Fruit fly (Drosophila melanogaster): ENCODE results near the gene CG13386.
A peak's percentile ranks its signal among the peaks of the same experiment; 100 is the strongest.

The CG13386 gene

DNA sequence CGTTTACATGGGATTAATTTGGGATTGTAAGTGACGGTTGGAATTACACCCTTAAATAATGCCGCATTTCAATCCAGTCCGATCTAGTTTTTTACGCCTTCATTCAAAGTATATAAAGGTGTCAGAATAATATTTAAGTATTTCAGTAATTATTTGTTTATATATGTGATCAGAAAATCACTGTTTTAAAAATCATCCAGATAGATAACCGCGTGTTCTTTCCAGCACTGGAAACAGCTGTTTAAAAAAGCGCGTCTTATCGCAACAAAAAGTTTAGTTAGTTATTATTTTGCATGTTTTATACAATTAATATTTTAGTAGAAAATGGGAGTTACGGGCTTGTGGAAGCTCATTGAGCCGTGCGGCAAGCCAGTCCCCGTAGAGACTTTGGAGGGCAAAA lies 39.2 kb downstream of the CG13386 start, which contains the start of gene mus201:
mus201 (plus strand) TSS at position 118 of the 400 bp plus-strand sequence.
- TF ChIP-seq kay (GFP tag; ENCODE audit: borderline replicate concordance) (peak; percentile 94), pad (GFP tag; optimal IDR thresholded peaks at IDR 0.05) (peak; percentile 10), Mnt (GFP tag; optimal IDR thresholded peaks at IDR 0.05) (no peak), ovo (GFP tag; optimal IDR thresholded peaks at IDR 0.05) (no peak), CG5204 (GFP tag; optimal IDR thresholded peaks at IDR 0.05) (no peak), tj (GFP tag; optimal IDR thresholded peaks at IDR 0.05) (no peak), CG1620 (GFP tag; optimal IDR thresholded peaks at IDR 0.05) (peak; percentile 42), cic (GFP tag; optimal IDR thresholded peaks at IDR 0.05) (no peak), CG12768 (GFP tag; optimal IDR thresholded peaks at IDR 0.05) (no peak), toe (GFP tag; optimal IDR thresholded peaks at IDR 0.05) (no peak), CG7045 (GFP tag; optimal IDR thresholded peaks at IDR 0.05) (no peak), CG11617 (GFP tag; optimal IDR thresholded peaks at IDR 0.05) (no peak), Crg-1 (GFP tag; optimal IDR thresholded peaks at IDR 0.05) (no peak), Clk (GFP tag; optimal IDR thresholded peaks at IDR 0.05) (no peak), bab1 (GFP tag; optimal IDR thresholded peaks at IDR 0.05) (peak; percentile 31), CG14711 (tag; optimal IDR thresholded peaks at IDR 0.05) (peak; percentile 16), Hr96 (GFP tag; optimal IDR thresholded peaks at IDR 0.05) (no peak)

DNA sequence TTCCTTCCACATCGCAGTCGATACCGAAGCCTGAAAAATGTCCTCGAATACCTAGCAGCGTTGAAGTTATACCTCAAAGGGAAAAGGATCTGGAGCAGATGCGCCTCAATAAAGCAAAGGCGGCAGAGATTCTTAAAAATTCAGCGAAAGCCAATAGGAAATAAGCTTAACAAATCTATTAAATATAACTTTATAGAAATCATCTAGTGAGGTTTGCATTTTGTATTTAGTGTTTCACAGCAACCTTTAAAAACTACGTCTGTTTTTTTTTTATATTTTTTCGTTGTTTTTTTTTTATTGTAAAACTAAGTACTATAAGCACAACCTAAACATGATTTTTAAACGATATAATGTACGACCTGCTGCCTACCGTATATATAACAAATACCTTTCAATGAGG lies 43.3 kb downstream of the CG13386 start, which contains the start of gene CG31897:
CG31897 (plus strand) TSS at position 301 of the 400 bp plus-strand sequence.
- no peak for TF ChIP-seq CG33017 (tag; optimal IDR thresholded peaks at IDR 0.05)

DNA sequence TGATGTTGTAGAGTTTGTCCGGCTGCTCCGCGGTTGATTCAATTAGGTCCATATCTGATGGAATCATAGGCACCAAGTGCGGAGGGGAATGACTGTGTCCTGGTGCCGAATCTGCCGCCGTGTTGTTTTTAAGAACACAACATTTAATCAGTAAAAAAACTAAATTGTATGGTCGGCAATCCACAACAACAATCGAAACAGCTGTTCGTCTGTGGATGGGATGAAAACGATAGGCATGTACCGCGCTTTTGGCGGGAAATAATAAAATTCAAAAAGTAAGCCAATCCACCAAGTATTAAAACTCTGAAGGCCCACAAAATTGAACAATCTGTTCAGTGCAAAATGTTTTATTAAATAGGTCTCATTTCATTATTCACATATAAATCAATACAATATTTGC lies 50.5 kb downstream of the CG13386 start, which contains the start of gene Aasdh:
Aasdh (minus strand) TSS at position 219 of the 400 bp plus-strand sequence.
- TF ChIP-seq toe (GFP tag; optimal IDR thresholded peaks at IDR 0.05) (no peak), CG14711 (tag; optimal IDR thresholded peaks at IDR 0.05) (no peak), kay (GFP tag; ENCODE audit: borderline replicate concordance) (no peak), CG11617 (GFP tag; optimal IDR thresholded peaks at IDR 0.05) (no peak), tj (GFP tag; optimal IDR thresholded peaks at IDR 0.05) (no peak), Hr96 (GFP tag; optimal IDR thresholded peaks at IDR 0.05) (no peak), CG5204 (GFP tag; optimal IDR thresholded peaks at IDR 0.05) (no peak), CG7045 (GFP tag; optimal IDR thresholded peaks at IDR 0.05) (no peak), CG12768 (GFP tag; optimal IDR thresholded peaks at IDR 0.05) (no peak), pad (GFP tag; optimal IDR thresholded peaks at IDR 0.05) (no peak), CG1620 (GFP tag; optimal IDR thresholded peaks at IDR 0.05) (no peak), ovo (GFP tag; optimal IDR thresholded peaks at IDR 0.05) (no peak), CG33017 (tag; optimal IDR thresholded peaks at IDR 0.05) (no peak), CG7101 (tag; optimal IDR thresholded peaks at IDR 0.05) (no peak), Crg-1 (GFP tag; optimal IDR thresholded peaks at IDR 0.05) (no peak), cic (GFP tag; optimal IDR thresholded peaks at IDR 0.05) (no peak), Mnt (GFP tag; optimal IDR thresholded peaks at IDR 0.05) (no peak)
